Worm (Caenorhabditis elegans) whole organism, early embryonic: ENCODE measurements around the gene lron-13.

Experiments used
- aly-1 ChIP-seq: sonication (generic microtip); optimal IDR thresholded peaks from 2 replicates; lab custom pipeline; 2016; ENCODE audit warnings: missing genetic modification characterization, missing compliant biosample characterization
- ets-7 ChIP-seq: sonication (generic microtip); optimal IDR thresholded peaks from 2 replicates; lab custom pipeline; 2016; ENCODE audit warnings: missing genotype, missing genetic modification characterization, missing compliant biosample characterization
- flt-1 ChIP-seq: fragments of 200-800 bp; sonication (Bioruptor generic); IDR thresholded peaks from 2 replicates; pipeline ENCODE4 v1.3.6; 2022; ENCODE audit warnings: missing genetic modification characterization, missing compliant biosample characterization
- tbx-11 ChIP-seq: fragments of 200-800 bp; sonication (Bioruptor generic); IDR thresholded peaks from 2 replicates; pipeline ENCODE4 v1.3.6; 2022; ENCODE audit warnings: missing genetic modification characterization, missing compliant biosample characterization
- tra-4 ChIP-seq: sonication (generic microtip); optimal IDR thresholded peaks from 2 replicates; lab custom pipeline; 2017; ENCODE audit warnings: missing genetic modification characterization, missing compliant biosample characterization

ce11 chrIII:13555234-13555633, 28.0 kb downstream of the lron-13 start, which contains the start of gene scav-2:
- TF ChIP-seq tbx-11 (no peak), flt-1 (GFP tag; lab: Robert Waterston, UW) (no peak), tra-4 (tag; lab: Kevin White, UChicago) (no peak), aly-1 (tag; lab: Kevin White, UChicago) (no peak), ets-7 (no peak)
